Worm (Caenorhabditis elegans) whole organism, young adult: ENCODE results near the gene F13D12.3.
A peak's percentile ranks its signal among the peaks of the same experiment; 100 is the strongest.

Source experiments
- F10E7.11 ChIP-seq: sonication (generic microtip); optimal IDR thresholded peaks from 2 replicates; lab custom pipeline; 2017; ENCODE audit warnings: mild to moderate bottlenecking, missing genetic modification characterization, moderate library complexity, missing compliant biosample characterization
- F23B12.7 ChIP-seq: sonication (generic microtip); optimal IDR thresholded peaks from 2 replicates; lab custom pipeline; 2017; ENCODE audit warnings: missing genetic modification characterization, mild to moderate bottlenecking, missing compliant biosample characterization, antibody characterized with exemption, moderate library complexity; ENCODE audit not compliant: insufficient read depth
- F39B2.1 ChIP-seq: fragments of 200-800 bp; sonication (Bioruptor generic); IDR thresholded peaks from 2 replicates; pipeline ENCODE4 v1.3.6; 2022; ENCODE audit warnings: missing genetic modification reagents, missing genetic modification characterization, missing compliant biosample characterization
- F49E8.2 ChIP-seq: sonication (generic microtip); optimal IDR thresholded peaks from 3 replicates; lab custom pipeline; 2017; ENCODE audit warnings: missing genetic modification characterization, mild to moderate bottlenecking, missing compliant biosample characterization, antibody characterized with exemption, moderate library complexity; ENCODE audit not compliant: insufficient read depth
- F55B11.4 ChIP-seq: sonication (generic microtip); optimal IDR thresholded peaks from 2 replicates; lab custom pipeline; 2016; ENCODE audit warnings: missing compliant biosample characterization, missing genetic modification characterization, borderline replicate concordance; ENCODE audit not compliant: insufficient read depth
- F57A8.1 ChIP-seq: fragments of 200-800 bp; sonication (Bioruptor generic); optimal IDR thresholded peaks from 2 replicates; lab custom pipeline; 2018; ENCODE audit warnings: mild to moderate bottlenecking, missing genetic modification characterization, moderate library complexity, missing compliant biosample characterization
- K11D2.4 ChIP-seq: fragments of 200-800 bp; sonication (Bioruptor generic); IDR thresholded peaks from 2 replicates; pipeline ENCODE4 v1.3.6; 2022; ENCODE audit warnings: missing genetic modification reagents, missing genetic modification characterization, missing compliant biosample characterization
- T07F8.4 ChIP-seq: sonication (generic microtip); optimal IDR thresholded peaks from 2 replicates; lab custom pipeline; 2016; ENCODE audit warnings: mild to moderate bottlenecking, missing genetic modification characterization, moderate library complexity, missing compliant biosample characterization
- Y53G8AR.9 ChIP-seq: fragments of 200-800 bp; sonication (Bioruptor generic); conservative IDR thresholded peaks from 2 replicates; pipeline ENCODE4 v1.3.6; 2022; ENCODE audit warnings: missing genetic modification reagents, missing genetic modification characterization, missing compliant biosample characterization
- Y67H2A.10 ChIP-seq: fragments of 200-800 bp; sonication (Bioruptor generic); conservative IDR thresholded peaks from 2 replicates; pipeline ENCODE4 v1.3.6; 2022; ENCODE audit warnings: missing genetic modification reagents, missing genetic modification characterization, missing compliant biosample characterization
- Y79H2A.3 ChIP-seq: fragments of 200-800 bp; sonication (Bioruptor generic); conservative IDR thresholded peaks from 2 replicates; pipeline ENCODE4 v1.3.6; 2022; ENCODE audit warnings: missing genetic modification reagents, missing genetic modification characterization, missing compliant biosample characterization
- attf-3 ChIP-seq: fragments of 200-800 bp; sonication (Bioruptor generic); conservative IDR thresholded peaks from 2 replicates; pipeline ENCODE4 v1.3.6; 2022; ENCODE audit warnings: missing genetic modification reagents, missing genetic modification characterization, missing compliant biosample characterization
- ccch-3 ChIP-seq: fragments of 200-800 bp; sonication (Bioruptor generic); optimal IDR thresholded peaks from 2 replicates; lab custom pipeline; 2018; ENCODE audit warnings: mild to moderate bottlenecking, missing genetic modification characterization, missing compliant biosample characterization
- cebp-1 ChIP-seq, 2 experiments: fragments of 200-800 bp in 1 of 2; sonication (Bioruptor generic) in 1 of 2; sonication (generic microtip) in 1 of 2; IDR thresholded peaks in 1 of 2; optimal IDR thresholded peaks in 1 of 2; 2 replicates each; pipeline versions ENCODE4 v1.3.6 to Lab custom; 2017 to 2022; ENCODE audit warnings: missing compliant biosample characterization in 2 of 2, missing genetic modification characterization in 2 of 2, mild to moderate bottlenecking in 1 of 2, missing genetic modification reagents in 1 of 2, moderate library complexity in 1 of 2
- ceh-58 ChIP-seq: fragments of 200-800 bp; sonication (Bioruptor generic); IDR thresholded peaks from 2 replicates; pipeline ENCODE4 v1.3.6; 2022; ENCODE audit warnings: missing genetic modification characterization, missing compliant biosample characterization
- ceh-79 ChIP-seq: sonication (generic microtip); optimal IDR thresholded peaks from 2 replicates; lab custom pipeline; 2017; ENCODE audit warnings: mild to moderate bottlenecking, missing genetic modification characterization, missing compliant biosample characterization
- ceh-91 ChIP-seq: fragments of 200-800 bp; sonication (Bioruptor generic); IDR thresholded peaks from 2 replicates; pipeline ENCODE4 v1.3.6; 2022; ENCODE audit warnings: missing genetic modification reagents, missing genetic modification characterization, missing compliant biosample characterization
- dpff-1 ChIP-seq: sonication (generic microtip); optimal IDR thresholded peaks from 2 replicates; lab custom pipeline; 2017; ENCODE audit warnings: mild to moderate bottlenecking, missing genetic modification characterization, missing compliant biosample characterization
- dpl-1 ChIP-seq: fragments of 150-350 bp; optimal IDR thresholded peaks from 2 replicates; lab custom pipeline; 2014; ENCODE audit warnings: missing biosample characterization, missing genetic modification reagents, missing genetic modification characterization
- efl-1 ChIP-seq: fragments of 150-350 bp; optimal IDR thresholded peaks from 2 replicates; lab custom pipeline; 2014; ENCODE audit warnings: missing biosample characterization, missing genetic modification reagents, missing genetic modification characterization
- egl-18 ChIP-seq: fragments of 200-800 bp; sonication (Bioruptor generic); IDR thresholded peaks from 2 replicates; pipeline ENCODE4 v1.3.6; 2022; ENCODE audit warnings: missing genetic modification reagents, missing genetic modification characterization, missing compliant biosample characterization
- ets-4 ChIP-seq: fragments of 200-800 bp; sonication (Bioruptor generic); optimal IDR thresholded peaks from 2 replicates; lab custom pipeline; 2018; ENCODE audit warnings: mild to moderate bottlenecking, missing genetic modification characterization, missing compliant biosample characterization
- gei-17 ChIP-seq: fragments of 200-800 bp; sonication (Bioruptor generic); optimal IDR thresholded peaks from 2 replicates; lab custom pipeline; 2018; ENCODE audit warnings: mild to moderate bottlenecking, missing genetic modification characterization, missing compliant biosample characterization
- hlh-12 ChIP-seq: sonication (generic microtip); optimal IDR thresholded peaks from 2 replicates; lab custom pipeline; 2016; ENCODE audit warnings: missing genetic modification characterization, missing compliant biosample characterization
- hmg-1.2 ChIP-seq: fragments of 200-800 bp; sonication (Bioruptor generic); IDR thresholded peaks from 2 replicates; pipeline ENCODE4 v1.3.6; 2022; ENCODE audit warnings: missing genetic modification reagents, missing genetic modification characterization, missing compliant biosample characterization
- hsf-1 ChIP-seq: fragments of 200-800 bp; sonication (Bioruptor generic); IDR thresholded peaks from 2 replicates; pipeline ENCODE4 v1.3.6; 2022; ENCODE audit warnings: missing genetic modification reagents, missing genetic modification characterization, missing compliant biosample characterization
- lag-1 ChIP-seq: fragments of 200-800 bp; sonication (Bioruptor generic); IDR thresholded peaks from 2 replicates; pipeline ENCODE4 v1.3.6; 2022; ENCODE audit warnings: missing genetic modification reagents, missing genetic modification characterization, missing compliant biosample characterization
- let-607 ChIP-seq, 2 experiments: fragments of 200-800 bp in 1 of 2; sonication (Bioruptor generic) in 1 of 2; sonication (generic microtip) in 1 of 2; optimal IDR thresholded peaks; 2 replicates each; lab custom pipeline; 2016 to 2018; ENCODE audit warnings: mild to moderate bottlenecking in 2 of 2, missing compliant biosample characterization in 2 of 2, missing genetic modification characterization in 2 of 2, moderate library complexity in 2 of 2, missing genotype in 1 of 2
- lin-35 ChIP-seq, 3 experiments: fragments of 150-350 bp in 2 of 3; sonication (generic microtip) in 1 of 3; optimal IDR thresholded peaks; 2 replicates each; lab custom pipeline; 2014 to 2018; ENCODE audit warnings: missing biosample characterization in 3 of 3, missing genetic modification characterization in 3 of 3, missing genetic modification reagents in 3 of 3
- madf-6 ChIP-seq: fragments of 200-800 bp; sonication (Bioruptor generic); IDR thresholded peaks from 2 replicates; pipeline ENCODE4 v1.3.6; 2022; ENCODE audit warnings: missing genetic modification reagents, missing genetic modification characterization, missing compliant biosample characterization
- mes-4 ChIP-seq: sonication (generic microtip); optimal IDR thresholded peaks from 2 replicates; lab custom pipeline; 2016; ENCODE audit warnings: missing genotype, missing genetic modification characterization, missing compliant biosample characterization
- nfya-2 ChIP-seq: fragments of 200-800 bp; sonication (Bioruptor generic); IDR thresholded peaks from 2 replicates; pipeline ENCODE4 v1.3.6; 2022; ENCODE audit warnings: missing genetic modification reagents, missing genetic modification characterization, missing compliant biosample characterization
- nfyb-1 ChIP-seq: fragments of 200-800 bp; sonication (Bioruptor generic); IDR thresholded peaks from 2 replicates; pipeline ENCODE4 v1.3.6; 2022; ENCODE audit warnings: missing genetic modification reagents, missing genetic modification characterization, missing compliant biosample characterization
- nhr-120 ChIP-seq: fragments of 200-800 bp; sonication (Bioruptor generic); IDR thresholded peaks from 2 replicates; pipeline ENCODE4 v1.3.6; 2022; ENCODE audit warnings: missing genetic modification characterization, missing compliant biosample characterization
- nhr-27 ChIP-seq: fragments of 200-800 bp; sonication (Bioruptor generic); optimal IDR thresholded peaks from 2 replicates; lab custom pipeline; 2018; ENCODE audit warnings: mild to moderate bottlenecking, missing genetic modification characterization, moderate library complexity, missing compliant biosample characterization
- nhr-80 ChIP-seq: sonication (generic microtip); optimal IDR thresholded peaks from 2 replicates; lab custom pipeline; 2016; ENCODE audit warnings: missing genetic modification characterization, missing compliant biosample characterization
- rcor-1 ChIP-seq: fragments of 200-800 bp; sonication (Bioruptor generic); IDR thresholded peaks from 2 replicates; pipeline ENCODE4 v1.3.6; 2022; ENCODE audit warnings: missing genetic modification reagents, missing genetic modification characterization, missing compliant biosample characterization
- sdz-38 ChIP-seq: sonication (generic microtip); optimal IDR thresholded peaks from 2 replicates; lab custom pipeline; 2016; ENCODE audit warnings: missing genotype, missing genetic modification characterization, missing compliant biosample characterization
- somi-1 ChIP-seq: fragments of 200-800 bp; sonication (Bioruptor generic); optimal IDR thresholded peaks from 2 replicates; lab custom pipeline; 2018; ENCODE audit warnings: mild to moderate bottlenecking, missing genetic modification characterization, missing compliant biosample characterization
- sptf-2 ChIP-seq: fragments of 200-800 bp; sonication (Bioruptor generic); optimal IDR thresholded peaks from 2 replicates; lab custom pipeline; 2018; ENCODE audit warnings: mild to moderate bottlenecking, missing genetic modification characterization, missing compliant biosample characterization
- tlf-1 ChIP-seq: fragments of 200-800 bp; sonication (Bioruptor generic); optimal IDR thresholded peaks from 2 replicates; lab custom pipeline; 2018; ENCODE audit warnings: mild to moderate bottlenecking, missing genetic modification characterization, missing compliant biosample characterization
- xnd-1 ChIP-seq: sonication (generic microtip); optimal IDR thresholded peaks from 2 replicates; lab custom pipeline; 2016; ENCODE audit warnings: missing genotype, missing genetic modification reagents, missing genetic modification characterization, missing compliant biosample characterization
- zfh-2 ChIP-seq: fragments of 200-800 bp; sonication (Bioruptor generic); conservative IDR thresholded peaks from 2 replicates; pipeline ENCODE4 v1.3.6; 2022; ENCODE audit warnings: missing genetic modification reagents, missing genetic modification characterization, missing compliant biosample characterization
- ztf-18 ChIP-seq: sonication (generic microtip); optimal IDR thresholded peaks from 2 replicates; lab custom pipeline; 2016; ENCODE audit warnings: missing genotype, mild to moderate bottlenecking, missing genetic modification characterization, missing compliant biosample characterization
- ztf-22 ChIP-seq: fragments of 200-800 bp; sonication (Bioruptor generic); optimal IDR thresholded peaks from 2 replicates; lab custom pipeline; 2018; ENCODE audit warnings: mild to moderate bottlenecking, missing genetic modification characterization, moderate library complexity, missing compliant biosample characterization
- ztf-25 ChIP-seq: fragments of 200-800 bp; sonication (Bioruptor generic); IDR thresholded peaks from 2 replicates; pipeline ENCODE4 v1.3.6; 2022; ENCODE audit warnings: missing genetic modification reagents, missing genetic modification characterization, missing compliant biosample characterization
- ztf-28 ChIP-seq: fragments of 200-800 bp; sonication (Bioruptor generic); IDR thresholded peaks from 2 replicates; pipeline ENCODE4 v1.3.6; 2022; ENCODE audit warnings: missing genetic modification reagents, missing genetic modification characterization, missing compliant biosample characterization
- ztf-6 ChIP-seq: fragments of 200-800 bp; sonication (Bioruptor generic); IDR thresholded peaks from 2 replicates; pipeline ENCODE4 v1.3.6; 2022; ENCODE audit warnings: missing genetic modification reagents, missing genetic modification characterization, missing compliant biosample characterization

The F13D12.3 gene

DNA sequence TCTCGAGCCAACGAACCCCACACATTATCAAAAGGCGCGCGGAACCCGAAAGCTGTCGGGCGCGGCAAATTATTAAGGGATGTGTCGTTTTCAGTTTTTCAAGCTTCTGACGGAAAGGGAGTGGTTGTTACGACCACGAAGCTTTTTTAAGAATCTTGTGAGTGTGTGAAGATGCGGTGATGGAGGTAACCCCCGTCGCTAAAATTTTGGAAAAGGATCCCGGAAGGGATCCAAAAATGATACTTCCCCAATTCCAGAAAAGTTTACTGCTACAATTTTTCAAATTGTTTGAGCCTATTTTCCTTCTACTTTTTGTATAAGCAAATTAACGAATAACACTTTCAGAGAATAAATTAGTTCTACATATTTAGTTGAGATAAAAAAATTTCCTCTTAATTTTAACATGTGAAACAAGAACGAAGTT is 36.5 kb downstream of the F13D12.3 start:
- TF ChIP-seq hsf-1 (GFP tag; lab: Robert Waterston, UW), result 0 out of 2 replicates have a peak, but pooled peaks have one; percentile 14
- TF ChIP-seq efl-1 (GFP tag; lab: Kevin White, UChicago), result no peak
- TF ChIP-seq hlh-12 (tag; lab: Kevin White, UChicago), result no peak
- TF ChIP-seq F57A8.1 (GFP tag; lab: Kevin White, UChicago), result no peak
- TF ChIP-seq Y79H2A.3, result no peak
- TF ChIP-seq dpff-1 (tag; lab: Kevin White, UChicago), result no peak
- no peak for TF ChIP-seq sptf-2 (GFP tag; lab: Kevin White, UChicago)
- no peak for TF ChIP-seq Y67H2A.10 (GFP tag; lab: Robert Waterston, UW)
- peak; percentile 46 for TF ChIP-seq nhr-80
- no peak for TF ChIP-seq F39B2.1 (GFP tag; lab: Robert Waterston, UW)
- no peak for TF ChIP-seq F10E7.11 (tag; lab: Kevin White, UChicago)
- TF ChIP-seq attf-3, result no peak
- no peak for TF ChIP-seq mes-4 (tag; lab: Kevin White, UChicago)
- TF ChIP-seq tlf-1 (GFP tag; lab: Kevin White, UChicago), result peak; percentile 61
- TF ChIP-seq F23B12.7 (tag; lab: Kevin White, UChicago), result no peak
- no peak for TF ChIP-seq ets-4 (GFP tag; lab: Kevin White, UChicago)
- TF ChIP-seq nfyb-1 (GFP tag; lab: Robert Waterston, UW), result peak; percentile 92
- peak in 1 of 2 experiments; percentile 65 for TF ChIP-seq let-607 (tag; optimal IDR thresholded peaks at IDR 0.05; lab: Kevin White, UChicago)
- TF ChIP-seq zfh-2, result peak; percentile 45; the same call in 1 of the 2 replicates
- TF ChIP-seq lag-1, result no peak
- peak; percentile 5 for TF ChIP-seq somi-1
- TF ChIP-seq ceh-91 (GFP tag; lab: Robert Waterston, UW), result no peak
- no peak for TF ChIP-seq ztf-6 (GFP tag; lab: Robert Waterston, UW)
- no peak for TF ChIP-seq nfya-2 (GFP tag; lab: Robert Waterston, UW)
- TF ChIP-seq sdz-38 (tag; lab: Kevin White, UChicago), result no peak
- TF ChIP-seq xnd-1, result peak; percentile 18
- TF ChIP-seq nhr-120 (GFP tag; lab: Robert Waterston, UW), result no peak
- TF ChIP-seq ccch-3 (GFP tag; lab: Kevin White, UChicago), result no peak
- no peak for TF ChIP-seq ztf-28 (GFP tag; lab: Robert Waterston, UW)
- no peak for TF ChIP-seq rcor-1
- TF ChIP-seq egl-18 (GFP tag; lab: Robert Waterston, UW), result no peak
- no peak for TF ChIP-seq ceh-79 (tag; lab: Kevin White, UChicago)
- no peak for TF ChIP-seq ceh-58 (GFP tag; lab: Robert Waterston, UW)
- TF ChIP-seq nhr-27 (tag; lab: Kevin White, UChicago), result no peak
- peak; percentile 59 for TF ChIP-seq ztf-18 (tag; lab: Kevin White, UChicago)
- no peak for TF ChIP-seq ztf-25 (GFP tag; lab: Robert Waterston, UW)
- 0 out of 2 replicates have a peak, but pooled peaks have one; percentile 74 for TF ChIP-seq Y53G8AR.9
- TF ChIP-seq gei-17 (GFP tag; lab: Kevin White, UChicago), result peak; percentile 15
- peak in 1 of 3 experiments; percentile 7 for TF ChIP-seq lin-35 (GFP tag; optimal IDR thresholded peaks at IDR 0.05; lab: Kevin White, UChicago)
- TF ChIP-seq ztf-22 (GFP tag; lab: Kevin White, UChicago), result peak; percentile 24
- no peak for TF ChIP-seq F49E8.2 (tag; lab: Kevin White, UChicago)
- peak; percentile 3 for TF ChIP-seq T07F8.4 (tag; lab: Kevin White, UChicago)
- TF ChIP-seq dpl-1 (GFP tag; lab: Kevin White, UChicago), result no peak
- TF ChIP-seq F55B11.4 (tag; lab: Kevin White, UChicago), result no peak
- TF ChIP-seq madf-6, result 0 out of 2 replicates have a peak, but pooled peaks have one; percentile 18
- TF ChIP-seq cebp-1 (GFP tag; IDR thresholded peaks at IDR 0.05; lab: Robert Waterston, UW), result 0 out of 2 replicates have a peak, but pooled peaks have one; percentile 9
- TF ChIP-seq cebp-1 (tag; optimal IDR thresholded peaks at IDR 0.05; lab: Kevin White, UChicago), result peak; percentile 42
- no peak for TF ChIP-seq K11D2.4 (GFP tag; lab: Robert Waterston, UW)
- TF ChIP-seq hmg-1.2 (GFP tag; lab: Robert Waterston, UW), result 0 out of 2 replicates have a peak, but pooled peaks have one; percentile 23
